Worm (Caenorhabditis elegans): ENCODE measurements around the gene cpsf-4.
A peak's percentile ranks its signal among the peaks of the same experiment; 100 is the strongest.

Gene cpsf-4

DNA sequence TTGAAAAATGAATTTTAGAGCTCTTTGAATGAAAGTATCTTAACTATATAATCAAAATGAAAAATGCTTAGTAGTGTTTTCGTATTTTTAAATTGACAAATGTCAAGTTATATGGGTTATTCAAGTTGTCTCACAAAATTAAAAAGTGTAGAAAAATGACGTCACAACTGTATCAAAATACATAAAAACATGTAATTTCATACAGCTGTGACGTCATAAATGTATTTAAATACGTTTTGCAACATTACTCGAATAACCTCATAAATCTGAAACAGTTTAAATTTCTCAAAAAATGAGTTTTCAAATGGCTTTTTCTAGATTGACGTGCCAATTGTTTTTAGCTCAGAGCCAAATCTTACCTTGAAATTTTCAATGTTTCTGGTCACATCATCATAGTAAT, 16.5 kb upstream of the cpsf-4 start:
- TF ChIP-seq zip-8 (tag; optimal IDR thresholded peaks at IDR 0.05) (peak; percentile 98), pha-4 (tag; optimal IDR thresholded peaks at IDR 0.05) (no peak), unc-62 (GFP tag; optimal IDR thresholded peaks at IDR 0.05) (no peak)

DNA sequence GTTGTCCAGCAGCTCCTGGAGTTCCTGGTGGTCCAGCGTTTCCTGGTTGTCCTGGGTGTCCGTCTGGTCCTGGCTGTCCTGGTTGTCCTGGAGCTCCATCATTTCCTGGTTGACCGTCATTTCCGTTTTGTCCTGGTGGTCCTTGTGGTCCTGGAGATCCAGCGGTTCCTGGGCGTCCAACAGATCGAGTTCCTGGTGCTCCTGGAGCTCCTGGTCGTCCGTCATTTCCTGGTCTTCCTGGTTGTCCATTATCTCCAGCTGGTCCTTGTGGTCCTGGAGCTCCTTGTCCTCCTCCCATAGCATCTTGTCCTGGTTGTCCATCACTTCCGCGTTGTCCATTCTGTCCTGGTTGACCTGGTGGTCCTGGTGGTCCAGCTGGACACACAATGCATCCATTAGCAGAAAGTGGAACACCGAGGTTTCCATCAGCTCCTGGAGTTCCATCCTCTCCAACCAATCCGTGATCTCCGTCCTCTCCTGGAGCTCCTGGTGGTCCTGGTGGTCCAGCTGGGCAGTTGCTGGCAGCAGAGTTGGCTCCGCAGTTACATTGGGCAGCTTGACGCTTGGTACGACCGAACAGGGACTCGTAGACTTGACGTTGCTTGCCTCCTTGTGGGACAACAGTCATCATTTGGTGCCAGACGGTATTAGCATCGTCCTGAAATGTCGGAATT, 15.9 kb upstream of the cpsf-4 start:
- TF ChIP-seq lin-32 (GFP tag; optimal IDR thresholded peaks at IDR 0.05) (no peak), ham-2 (GFP tag; optimal IDR thresholded peaks at IDR 0.05) (no peak), nhr-28 (tag; optimal IDR thresholded peaks at IDR 0.05) (no peak), bed-3 (GFP tag; optimal IDR thresholded peaks at IDR 0.05) (no peak)

DNA sequence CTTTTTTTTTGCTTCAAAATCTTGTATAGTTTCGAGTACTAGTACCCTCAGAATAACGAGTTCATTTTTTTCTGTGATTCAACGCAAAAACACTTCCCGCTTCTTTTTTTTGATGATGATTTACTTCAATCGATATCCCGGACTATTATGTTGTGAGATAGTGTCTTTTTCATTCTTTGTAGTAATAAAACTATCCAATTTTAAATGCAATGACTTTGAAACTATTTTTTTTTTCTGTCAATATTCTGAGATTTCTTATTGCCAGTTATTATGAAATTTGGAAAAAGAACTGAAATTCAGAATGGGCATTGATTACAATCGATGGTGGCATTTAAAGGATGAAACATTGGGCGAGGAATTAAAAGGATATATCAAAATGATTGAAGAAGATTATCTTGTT, 12.3 kb upstream of the cpsf-4 start, which contains the start of gene M18.3:
TSS of gene M18.3 (plus strand) at position 301 of the 400 bp plus-strand sequence.
- TF ChIP-seq sptf-1 (tag; optimal IDR thresholded peaks at IDR 0.05) (no peak), pha-4 (tag; optimal IDR thresholded peaks at IDR 0.05) (no peak), nhr-237 (tag; optimal IDR thresholded peaks at IDR 0.05) (no peak), nhr-12 (tag; optimal IDR thresholded peaks at IDR 0.05) (no peak), lin-32 (GFP tag; optimal IDR thresholded peaks at IDR 0.05) (no peak), nhr-28 (tag; optimal IDR thresholded peaks at IDR 0.05) (no peak), snpc-4 (tag; optimal IDR thresholded peaks at IDR 0.05) (no peak), elt-3 (tag; optimal IDR thresholded peaks at IDR 0.05) (no peak), elt-1 (tag; optimal IDR thresholded peaks at IDR 0.05; ENCODE audit: borderline replicate concordance, insufficient read depth) (no peak), ceh-83 (GFP tag; optimal IDR thresholded peaks at IDR 0.05) (no peak), mep-1 (tag; optimal IDR thresholded peaks at IDR 0.05) (no peak), ceh-43 (GFP tag; optimal IDR thresholded peaks at IDR 0.05) (no peak), unc-62 (GFP tag; optimal IDR thresholded peaks at IDR 0.05) (no peak), ztf-11 (tag; optimal IDR thresholded peaks at IDR 0.05) (no peak), sem-2 (GFP tag; optimal IDR thresholded peaks at IDR 0.05) (no peak), unc-39 (tag; optimal IDR thresholded peaks at IDR 0.05) (no peak), drap-1 (GFP tag; optimal IDR thresholded peaks at IDR 0.05) (no peak)

DNA sequence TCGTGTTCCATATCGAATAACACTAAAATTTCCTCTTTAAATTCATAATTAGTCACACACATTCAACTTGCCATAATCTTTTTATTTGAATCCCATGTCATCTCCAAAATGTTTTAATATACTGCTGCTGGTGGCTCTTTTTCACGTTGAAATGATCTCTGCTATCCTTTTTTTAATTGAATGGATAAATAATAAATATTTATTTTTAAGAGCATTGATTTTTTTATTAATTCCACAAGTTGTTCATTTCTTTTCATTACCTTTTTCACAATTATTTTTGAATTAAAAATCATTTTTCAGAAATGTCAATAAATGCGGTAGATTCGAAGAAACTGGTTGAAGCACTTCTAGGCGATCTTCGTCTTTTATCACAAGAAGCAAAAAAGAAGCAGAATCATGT, 3.2 kb upstream of the cpsf-4 start, which contains the start of gene mon-2:
TSS of gene mon-2 (plus strand) at position 301 of the 400 bp plus-strand sequence.
- TF ChIP-seq nhr-76 (tag; optimal IDR thresholded peaks at IDR 0.05) = no peak
- TF ChIP-seq nhr-28 (tag; optimal IDR thresholded peaks at IDR 0.05) = no peak
- no peak for TF ChIP-seq cnd-1 (tag; optimal IDR thresholded peaks at IDR 0.05)
- no peak for TF ChIP-seq ces-1 (GFP tag; optimal IDR thresholded peaks at IDR 0.05)
- no peak for TF ChIP-seq flh-1 (GFP tag; optimal IDR thresholded peaks at IDR 0.05)
- TF ChIP-seq unc-39 (tag; optimal IDR thresholded peaks at IDR 0.05) = no peak
- TF ChIP-seq elt-1 (tag; optimal IDR thresholded peaks at IDR 0.05; ENCODE audit: borderline replicate concordance, insufficient read depth) = no peak
- TF ChIP-seq tbx-8 (GFP tag; optimal IDR thresholded peaks at IDR 0.05) = no peak

DNA sequence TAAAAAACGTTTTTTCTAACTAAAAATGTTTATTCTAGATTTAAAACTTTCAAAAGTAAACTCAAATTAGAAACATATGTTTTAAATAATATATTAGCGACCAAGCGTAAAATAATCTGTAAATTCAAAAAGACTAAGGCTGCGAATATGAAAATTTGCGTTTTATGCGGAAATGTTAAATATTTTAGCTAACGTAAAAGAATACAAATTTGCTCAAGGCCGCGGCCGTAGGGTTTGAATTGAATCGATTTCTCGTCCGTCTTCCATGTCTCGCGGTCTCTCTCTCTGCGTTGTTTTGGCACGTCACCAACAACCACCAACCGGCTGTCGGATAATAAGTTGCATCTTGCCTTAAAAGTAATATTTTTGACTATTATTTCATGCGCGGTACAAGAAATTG, 574 bp upstream of the cpsf-4 start, which contains the start of gene F11A10.5:
TSS of gene F11A10.5 (plus strand) at position 301 of the 400 bp plus-strand sequence.
- TF ChIP-seq mab-5 (tag; optimal IDR thresholded peaks at IDR 0.05) = no peak
- TF ChIP-seq hlh-1 (tag; optimal IDR thresholded peaks at IDR 0.05) = peak; percentile 14
- peak; percentile 8 for TF ChIP-seq ces-1 (GFP tag; optimal IDR thresholded peaks at IDR 0.05)
- TF ChIP-seq nhr-12 (tag; optimal IDR thresholded peaks at IDR 0.05) = no peak

DNA sequence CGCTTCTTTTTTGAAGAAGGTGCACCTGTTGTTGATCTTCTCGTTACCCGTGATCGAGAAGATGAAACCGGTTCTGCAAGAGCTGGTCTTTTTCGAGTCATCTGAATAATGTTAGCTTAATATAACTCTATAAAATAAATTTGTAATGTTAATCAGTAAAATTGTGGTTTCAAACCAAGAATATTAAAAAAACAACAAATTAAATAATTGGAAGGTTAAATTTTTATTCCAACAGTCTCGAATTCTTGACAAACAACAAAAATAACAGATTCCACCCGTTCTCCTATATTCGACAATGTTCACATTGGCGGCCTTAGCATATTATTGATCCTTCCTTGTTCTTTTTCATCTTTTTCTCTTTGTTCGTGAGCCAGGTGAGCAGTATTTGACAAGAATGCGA, 1.1 kb downstream of the cpsf-4 start, which contains the start of gene mig-32:
TSS of gene mig-32 (minus strand) at position 101 of the 400 bp plus-strand sequence.
- TF ChIP-seq zip-8 (tag; optimal IDR thresholded peaks at IDR 0.05) (no peak), lsy-2 (tag; optimal IDR thresholded peaks at IDR 0.05) (no peak), drap-1 (GFP tag; optimal IDR thresholded peaks at IDR 0.05) (no peak), cnd-1 (tag; optimal IDR thresholded peaks at IDR 0.05) (no peak), ceh-39 (tag; optimal IDR thresholded peaks at IDR 0.05) (no peak), nhr-76 (tag; optimal IDR thresholded peaks at IDR 0.05) (no peak), sem-2 (GFP tag; optimal IDR thresholded peaks at IDR 0.05) (no peak), snpc-4 (tag; optimal IDR thresholded peaks at IDR 0.05) (no peak), elt-1 (tag; optimal IDR thresholded peaks at IDR 0.05; ENCODE audit: borderline replicate concordance, insufficient read depth) (no peak), blmp-1 (tag; optimal IDR thresholded peaks at IDR 0.05) (no peak), ztf-11 (tag; optimal IDR thresholded peaks at IDR 0.05) (no peak), nhr-12 (tag; optimal IDR thresholded peaks at IDR 0.05) (no peak), elt-3 (tag; optimal IDR thresholded peaks at IDR 0.05) (no peak)

Data from whole organism, mixed stage, embryonic.